Worm (Caenorhabditis elegans) whole organism, mixed stage, embryonic: Measurements from ENCODE around the gene C16C8.11.
"Not testable (repeated sequence)": the region's sequence is repeated elsewhere in the genome, so short reads cannot be mapped to it uniquely, and the experiment has no call there.

Experiments used
- M03D4.4 ChIP-seq: sonication (generic microtip); optimal IDR thresholded peaks from 2 replicates; lab custom pipeline; 2017; ENCODE audit warnings: mild to moderate bottlenecking, missing genetic modification characterization, missing compliant biosample characterization
- bed-3 ChIP-seq: fragments of 200-800 bp; sonication (Bioruptor generic); optimal IDR thresholded peaks from 3 replicates; lab custom pipeline; 2018; ENCODE audit warnings: mild to moderate bottlenecking, missing genetic modification characterization, moderate library complexity, missing compliant biosample characterization
- blmp-1 ChIP-seq: fragments of 150-350 bp; optimal IDR thresholded peaks from 2 replicates; lab custom pipeline; 2014; ENCODE audit warnings: missing biosample characterization, missing genetic modification characterization
- ceh-39 ChIP-seq: fragments of 150-350 bp; optimal IDR thresholded peaks from 2 replicates; lab custom pipeline; 2014; ENCODE audit warnings: missing biosample characterization, missing genetic modification characterization
- ceh-43 ChIP-seq: fragments of 200-800 bp; sonication (Bioruptor generic); optimal IDR thresholded peaks from 2 replicates; lab custom pipeline; 2018; ENCODE audit warnings: mild to moderate bottlenecking, missing genetic modification characterization, moderate library complexity, missing compliant biosample characterization
- ceh-83 ChIP-seq: fragments of 200-800 bp; sonication (Bioruptor generic); optimal IDR thresholded peaks from 2 replicates; lab custom pipeline; 2018; ENCODE audit warnings: mild to moderate bottlenecking, missing genetic modification characterization, missing compliant biosample characterization
- ces-1 ChIP-seq: fragments of 150-350 bp; optimal IDR thresholded peaks from 2 replicates; lab custom pipeline; 2014; ENCODE audit warnings: missing biosample characterization, missing genetic modification reagents, missing genetic modification characterization
- cnd-1 ChIP-seq: fragments of 200-800 bp; sonication (Bioruptor generic); optimal IDR thresholded peaks from 2 replicates; lab custom pipeline; 2018; ENCODE audit warnings: mild to moderate bottlenecking, missing genetic modification characterization, missing compliant biosample characterization
- drap-1 ChIP-seq: fragments of 200-800 bp; sonication (Bioruptor generic); optimal IDR thresholded peaks from 3 replicates; lab custom pipeline; 2018; ENCODE audit warnings: mild to moderate bottlenecking, missing genetic modification characterization, missing compliant biosample characterization
- elt-1 ChIP-seq: sonication (generic microtip); optimal IDR thresholded peaks from 2 replicates; lab custom pipeline; 2017; ENCODE audit warnings: missing genetic modification characterization, mild to moderate bottlenecking, missing compliant biosample characterization, antibody characterized with exemption, moderate library complexity, borderline replicate concordance; ENCODE audit not compliant: insufficient read depth
- elt-3 ChIP-seq: fragments of 150-350 bp; optimal IDR thresholded peaks from 2 replicates; lab custom pipeline; 2014; ENCODE audit warnings: missing biosample characterization, missing genetic modification characterization
- flh-1 ChIP-seq: fragments of 200-800 bp; sonication (Bioruptor generic); optimal IDR thresholded peaks from 2 replicates; lab custom pipeline; 2018; ENCODE audit warnings: mild to moderate bottlenecking, missing genetic modification characterization, moderate library complexity, missing compliant biosample characterization
- ham-2 ChIP-seq: fragments of 200-800 bp; sonication (Bioruptor generic); optimal IDR thresholded peaks from 2 replicates; lab custom pipeline; 2018; ENCODE audit warnings: mild to moderate bottlenecking, missing genetic modification characterization, missing compliant biosample characterization
- hlh-1 ChIP-seq: fragments of 150-350 bp; optimal IDR thresholded peaks from 2 replicates; lab custom pipeline; 2014; ENCODE audit warnings: missing biosample characterization, missing genetic modification reagents, missing genetic modification characterization
- lin-32 ChIP-seq: fragments of 200-800 bp; sonication (Bioruptor generic); optimal IDR thresholded peaks from 2 replicates; lab custom pipeline; 2018; ENCODE audit warnings: mild to moderate bottlenecking, missing genetic modification characterization, missing compliant biosample characterization
- lsy-2 ChIP-seq: fragments of 150-350 bp; optimal IDR thresholded peaks from 2 replicates; lab custom pipeline; 2014; ENCODE audit warnings: missing biosample characterization, missing genetic modification characterization
- mab-5 ChIP-seq: fragments of 150-350 bp; optimal IDR thresholded peaks from 2 replicates; lab custom pipeline; 2014; ENCODE audit warnings: missing biosample characterization, missing genetic modification characterization
- mls-2 ChIP-seq: sonication (generic microtip); optimal IDR thresholded peaks from 2 replicates; lab custom pipeline; 2016; ENCODE audit warnings: mild to moderate bottlenecking, missing genetic modification characterization, moderate library complexity, missing compliant biosample characterization
- nhr-12 ChIP-seq: fragments of 150-350 bp; optimal IDR thresholded peaks from 2 replicates; lab custom pipeline; 2014; ENCODE audit warnings: missing biosample characterization, missing genetic modification characterization
- nhr-2 ChIP-seq: fragments of 150-350 bp; optimal IDR thresholded peaks from 2 replicates; lab custom pipeline; 2014; ENCODE audit warnings: missing biosample characterization, missing genetic modification characterization
- nhr-237 ChIP-seq: fragments of 150-350 bp; optimal IDR thresholded peaks from 2 replicates; lab custom pipeline; 2014; ENCODE audit warnings: missing biosample characterization, missing genetic modification characterization
- nhr-28 ChIP-seq: fragments of 150-350 bp; optimal IDR thresholded peaks from 2 replicates; lab custom pipeline; 2014; ENCODE audit warnings: missing biosample characterization, missing genetic modification characterization
- sem-2 ChIP-seq: fragments of 200-800 bp; sonication (Bioruptor generic); optimal IDR thresholded peaks from 2 replicates; lab custom pipeline; 2018; ENCODE audit warnings: mild to moderate bottlenecking, missing genetic modification characterization, missing compliant biosample characterization
- snpc-4 ChIP-seq: fragments of 150-350 bp; optimal IDR thresholded peaks from 2 replicates; lab custom pipeline; 2014; ENCODE audit warnings: missing biosample characterization, missing genetic modification characterization
- sptf-1 ChIP-seq: sonication (generic microtip); optimal IDR thresholded peaks from 2 replicates; lab custom pipeline; 2017; ENCODE audit warnings: mild to moderate bottlenecking, missing genetic modification characterization, moderate library complexity, missing compliant biosample characterization
- unc-120 ChIP-seq: sonication (generic microtip); optimal IDR thresholded peaks from 2 replicates; lab custom pipeline; 2017; ENCODE audit warnings: missing genetic modification characterization, missing compliant biosample characterization; ENCODE audit not compliant: poor library complexity, severe bottlenecking
- unc-39 ChIP-seq: fragments of 150-350 bp; optimal IDR thresholded peaks from 2 replicates; lab custom pipeline; 2014; ENCODE audit warnings: missing biosample characterization, missing genetic modification characterization
- zip-8 ChIP-seq: fragments of 150-350 bp; optimal IDR thresholded peaks from 2 replicates; lab custom pipeline; 2014; ENCODE audit warnings: missing biosample characterization, missing genetic modification characterization
- ztf-11 ChIP-seq: fragments of 150-350 bp; optimal IDR thresholded peaks from 2 replicates; lab custom pipeline; 2014; ENCODE audit warnings: missing biosample characterization, missing genetic modification characterization

Gene C16C8.11

ce11 chrII:3445285-3445806 lies 8.2 kb upstream of the C16C8.11 start, which contains the start of the genes C16C8.5 and C16C8.16:
Gene C16C8.5 (minus strand): TSS chrII:3445385.
Gene C16C8.16 (plus strand): TSS chrII:3445756.
- TF ChIP-seq unc-39, result no peak
- TF ChIP-seq ham-2 (GFP tag; lab: Kevin White, UChicago), result no peak
- no peak for TF ChIP-seq elt-1 (tag; lab: Kevin White, UChicago)
- TF ChIP-seq ceh-83 (GFP tag; lab: Kevin White, UChicago), result no peak
- TF ChIP-seq snpc-4, result no peak
- TF ChIP-seq flh-1 (GFP tag; lab: Kevin White, UChicago), result no peak
- no peak for TF ChIP-seq lsy-2 (tag; lab: Kevin White, UChicago)
- no peak for TF ChIP-seq ceh-39 (tag; lab: Kevin White, UChicago)
- no peak for TF ChIP-seq cnd-1
- TF ChIP-seq nhr-28 (tag; lab: Kevin White, UChicago), result no peak
- TF ChIP-seq nhr-2, result no peak
- no peak for TF ChIP-seq drap-1 (GFP tag; lab: Kevin White, UChicago)

ce11 chrII:3446647-3447046 lies 6.9 kb upstream of the C16C8.11 start, which contains the start of the genes C16C8.20 and gldi-6:
Gene C16C8.20 (plus strand): TSS chrII:3446947.
Gene gldi-6 (plus strand): TSS chrII:3446947.
- no peak for TF ChIP-seq nhr-2
- no peak for TF ChIP-seq flh-1 (GFP tag; lab: Kevin White, UChicago)
- TF ChIP-seq lsy-2 (tag; lab: Kevin White, UChicago), result no peak
- no peak for TF ChIP-seq unc-120 (tag; lab: Kevin White, UChicago)
- no peak for TF ChIP-seq unc-39
- TF ChIP-seq zip-8, result no peak
- TF ChIP-seq mab-5 (tag; lab: Kevin White, UChicago), result no peak
- no peak for TF ChIP-seq sptf-1 (tag; lab: Kevin White, UChicago)
- no peak for TF ChIP-seq elt-3 (tag; lab: Kevin White, UChicago)
- no peak for TF ChIP-seq nhr-237 (tag; lab: Kevin White, UChicago)
- TF ChIP-seq lin-32 (GFP tag; lab: Kevin White, UChicago), result no peak
- no peak for TF ChIP-seq blmp-1
- no peak for TF ChIP-seq bed-3

ce11 chrII:3447906-3448305 lies 5.6 kb upstream of the C16C8.11 start, which contains the start of gene C16C8.21:
Gene C16C8.21 (plus strand): TSS chrII:3448206.
- TF ChIP-seq lin-32 (GFP tag; lab: Kevin White, UChicago) (no peak), nhr-28 (tag; lab: Kevin White, UChicago) (no peak), cnd-1 (no peak), nhr-12 (no peak), hlh-1 (no peak), ceh-43 (GFP tag; lab: Kevin White, UChicago) (no peak), M03D4.4 (tag; lab: Kevin White, UChicago) (no peak)

- TF ChIP-seq nhr-12 (no peak), ztf-11 (tag; lab: Kevin White, UChicago) (no peak), sem-2 (GFP tag; lab: Kevin White, UChicago) (no peak), blmp-1 (no peak)
These were observed 4.7 kb upstream of the C16C8.11 start, which contains the start of gene C16C8.25 for ce11 chrII:3448776-3449280. Gene C16C8.25 (plus strand): TSS chrII:3449230.

ce11 chrII:3449514-3449913 lies 4.0 kb upstream of the C16C8.11 start, which contains the start of gene C16C8.14:
Gene C16C8.14 (plus strand): TSS chrII:3449814.
- TF ChIP-seq snpc-4; elt-3 (tag; lab: Kevin White, UChicago); nhr-28 (tag; lab: Kevin White, UChicago): not testable (repeated sequence)
- TF ChIP-seq, all 35 proteins: peak for 0; not testable (repeated sequence) for 35

ce11 chrII:3452421-3452820 lies 1.1 kb upstream of the C16C8.11 start, which contains the start of gene C16C8.12:
Gene C16C8.12 (plus strand): TSS chrII:3452721.
- no peak for TF ChIP-seq mls-2 (tag; lab: Kevin White, UChicago)
- no peak for TF ChIP-seq hlh-1
- no peak for TF ChIP-seq nhr-28 (tag; lab: Kevin White, UChicago)
- no peak for TF ChIP-seq ces-1 (GFP tag; lab: Kevin White, UChicago)
- TF ChIP-seq lsy-2 (tag; lab: Kevin White, UChicago), result no peak
- no peak for TF ChIP-seq blmp-1
- no peak for TF ChIP-seq nhr-2
- TF ChIP-seq ham-2 (GFP tag; lab: Kevin White, UChicago), result no peak
- no peak for TF ChIP-seq unc-120 (tag; lab: Kevin White, UChicago)
- TF ChIP-seq zip-8, result no peak
